Fruit fly (Drosophila melanogaster) whole organism, adult: ENCODE results near the gene gb.

Experiments
- CG11617 ChIP-seq: fragments of 200-800 bp; sonication (Bioruptor generic); optimal IDR thresholded peaks from 2 replicates; lab custom pipeline; 2017; ENCODE audit warnings: mild to moderate bottlenecking, missing biosample characterization, missing genetic modification reagents, missing genetic modification characterization
- CG14711 ChIP-seq: fragments of 200-800 bp; sonication (Bioruptor generic); optimal IDR thresholded peaks from 2 replicates; lab custom pipeline; 2018; ENCODE audit warnings: missing biosample characterization, mild to moderate bottlenecking, missing genetic modification characterization, moderate library complexity
- CG33017 ChIP-seq: fragments of 200-800 bp; sonication (Bioruptor generic); optimal IDR thresholded peaks from 2 replicates; lab custom pipeline; 2018; ENCODE audit warnings: missing biosample characterization, mild to moderate bottlenecking, missing genetic modification characterization, moderate library complexity
- CG5204 ChIP-seq: fragments of 200-800 bp; sonication (Bioruptor generic); optimal IDR thresholded peaks from 2 replicates; lab custom pipeline; 2016; ENCODE audit warnings: missing biosample characterization, missing genetic modification characterization
- CG7045 ChIP-seq: fragments of 200-800 bp; sonication (Bioruptor generic); optimal IDR thresholded peaks from 2 replicates; lab custom pipeline; 2017; ENCODE audit warnings: missing biosample characterization, mild to moderate bottlenecking, missing genetic modification characterization
- Crg-1 ChIP-seq: fragments of 200-800 bp; sonication (Bioruptor generic); optimal IDR thresholded peaks from 2 replicates; lab custom pipeline; 2016; ENCODE audit warnings: missing biosample characterization, missing genetic modification characterization
- Hr96 ChIP-seq: fragments of 200-800 bp; sonication (Bioruptor generic); optimal IDR thresholded peaks from 2 replicates; lab custom pipeline; 2016; ENCODE audit warnings: missing biosample characterization, missing genetic modification characterization
- Mnt ChIP-seq: fragments of 200-800 bp; sonication (Bioruptor generic); optimal IDR thresholded peaks from 2 replicates; lab custom pipeline; 2016; ENCODE audit warnings: missing biosample characterization, mild to moderate bottlenecking, missing genetic modification characterization
- bab1 ChIP-seq: fragments of 200-800 bp; sonication (Bioruptor generic); optimal IDR thresholded peaks from 3 replicates; lab custom pipeline; 2019; ENCODE audit warnings: missing biosample characterization, mild to moderate bottlenecking, missing genetic modification characterization, moderate library complexity
- cic ChIP-seq: fragments of 200-800 bp; sonication (Bioruptor generic); optimal IDR thresholded peaks from 2 replicates; lab custom pipeline; 2017; ENCODE audit warnings: missing biosample characterization, mild to moderate bottlenecking, missing genetic modification characterization, moderate library complexity
- kay ChIP-seq: fragments of 200-800 bp; sonication (Bioruptor generic); peaks from one replicate; lab custom pipeline; 2016; ENCODE audit warnings: missing biosample characterization, missing genetic modification characterization, borderline replicate concordance
- ovo ChIP-seq: fragments of 200-800 bp; sonication (Bioruptor generic); optimal IDR thresholded peaks from 2 replicates; lab custom pipeline; 2016; ENCODE audit warnings: missing biosample characterization, missing genetic modification characterization
- toe ChIP-seq: fragments of 200-800 bp; sonication (Bioruptor generic); optimal IDR thresholded peaks from 2 replicates; lab custom pipeline; 2016; ENCODE audit warnings: missing biosample characterization, missing genetic modification characterization

dm6 chr3R:27082752-27083151 lies 29.3 kb downstream of the gb start:
- TF ChIP-seq Crg-1 (no peak), CG11617 (GFP tag; lab: Kevin White, UChicago) (no peak), CG33017 (tag; lab: Kevin White, UChicago) (no peak), kay (GFP tag; lab: Kevin White, UChicago) (no peak), CG5204 (no peak), cic (GFP tag; lab: Kevin White, UChicago) (no peak), toe (GFP tag; lab: Kevin White, UChicago) (no peak), Mnt (GFP tag; lab: Kevin White, UChicago) (no peak), CG14711 (no peak), Hr96 (GFP tag; lab: Kevin White, UChicago) (no peak), ovo (GFP tag; lab: Kevin White, UChicago) (no peak), CG7045 (GFP tag; lab: Kevin White, UChicago) (no peak), bab1 (GFP tag; lab: Kevin White, UChicago) (no peak)
